Worm (Caenorhabditis elegans): ENCODE data around the gene M163.11.

Gene M163.11

ce11 chrX:14525325-14526305, 46.4 kb downstream of the M163.11 start (continued):
- TF ChIP-seq egl-43 (GFP tag; IDR thresholded peaks at IDR 0.05) = peak; percentile 99
- peak; percentile 8 for TF ChIP-seq unc-39 (tag; optimal IDR thresholded peaks at IDR 0.05)
- peak; percentile 35 for TF ChIP-seq nhr-111 (GFP tag; optimal IDR thresholded peaks at IDR 0.05)
- peak; percentile 81 for TF ChIP-seq attf-4 (tag; optimal IDR thresholded peaks at IDR 0.05)
- peak; percentile 100 for TF ChIP-seq mep-1 (tag; optimal IDR thresholded peaks at IDR 0.05)
- peak; percentile 99 for TF ChIP-seq zfp-3 (GFP tag; conservative IDR thresholded peaks at IDR 0.05)
- peak; percentile 98 for TF ChIP-seq spr-1 (tag; optimal IDR thresholded peaks at IDR 0.05)
- peak; percentile 80 for TF ChIP-seq nhr-76 (tag; optimal IDR thresholded peaks at IDR 0.05)
- TF ChIP-seq Y105C5A.15 (GFP tag; IDR thresholded peaks at IDR 0.05) = peak; percentile 88
- TF ChIP-seq lsy-2 (tag; optimal IDR thresholded peaks at IDR 0.05) = peak; percentile 97
- peak; percentile 98 for TF ChIP-seq pha-4 (GFP tag; IDR thresholded peaks at IDR 0.05)
- peak; percentile 95 for TF ChIP-seq pha-4 (tag; optimal IDR thresholded peaks at IDR 0.05)
- peak; percentile 95 for TF ChIP-seq D1046.2 (GFP tag; IDR thresholded peaks at IDR 0.05)
- TF ChIP-seq fkh-10 (GFP tag; optimal IDR thresholded peaks at IDR 0.05) = peak; percentile 98
- peak; percentile 98 for TF ChIP-seq aha-1 (tag)
- TF ChIP-seq ZK337.2 (GFP tag; IDR thresholded peaks at IDR 0.05) = peak; percentile 92
- TF ChIP-seq ama-1 (optimal IDR thresholded peaks at IDR 0.05) = no peak
- TF ChIP-seq lir-3 (tag; optimal IDR thresholded peaks at IDR 0.05) = peak; percentile 95
- TF ChIP-seq F37D6.2 (tag; optimal IDR thresholded peaks at IDR 0.05) = peak; percentile 99
- peak; percentile 100 for TF ChIP-seq T26A8.4 (GFP tag; IDR thresholded peaks at IDR 0.05)
- peak; percentile 99 for TF ChIP-seq ceh-20 (GFP tag; IDR thresholded peaks at IDR 0.05)
- TF ChIP-seq mxl-3 (GFP tag; optimal IDR thresholded peaks at IDR 0.05) = peak; percentile 90
- TF ChIP-seq dpl-1 (GFP tag; optimal IDR thresholded peaks at IDR 0.05) = peak; percentile 76
- peak; percentile 98 for TF ChIP-seq zip-2 (tag; optimal IDR thresholded peaks at IDR 0.05)
- peak; percentile 91 for TF ChIP-seq lin-38 (GFP tag; IDR thresholded peaks at IDR 0.05)
- TF ChIP-seq sdz-12 (GFP tag; optimal IDR thresholded peaks at IDR 0.05) = peak; percentile 71
- TF ChIP-seq dve-1 (tag; optimal IDR thresholded peaks at IDR 0.05; ENCODE audit: insufficient read depth) = peak; percentile 100
- TF ChIP-seq ceh-44 (GFP tag; IDR thresholded peaks at IDR 0.05) = 0 out of 2 replicates have a peak, but pooled peaks have one; percentile 45
- TF ChIP-seq nhr-41 (GFP tag; IDR thresholded peaks at IDR 0.05) = peak; percentile 73; the same call in 1 of the 2 replicates
- peak; percentile 33 for TF ChIP-seq cey-2 (tag; optimal IDR thresholded peaks at IDR 0.05; ENCODE audit: borderline replicate concordance, insufficient read depth)
- TF ChIP-seq lin-1 (GFP tag; IDR thresholded peaks at IDR 0.05) = peak; percentile 97
- peak; percentile 99 for TF ChIP-seq php-3 (GFP tag; IDR thresholded peaks at IDR 0.05)
- TF ChIP-seq mdl-1 (tag; optimal IDR thresholded peaks at IDR 0.05) = peak; percentile 89 to 98
- peak; percentile 99 for TF ChIP-seq nhr-11 (tag; optimal IDR thresholded peaks at IDR 0.05)
- TF ChIP-seq nhr-237 (tag; optimal IDR thresholded peaks at IDR 0.05) = peak; percentile 94
- TF ChIP-seq nhr-25 (tag; optimal IDR thresholded peaks at IDR 0.05; ENCODE audit: borderline replicate concordance, insufficient read depth) = peak; percentile 97
- peak; percentile 100 for TF ChIP-seq nhr-102 (tag; optimal IDR thresholded peaks at IDR 0.05)
- TF ChIP-seq hmg-1.1 (GFP tag; IDR thresholded peaks at IDR 0.05) = peak; percentile 100
- TF ChIP-seq ceh-28 (tag; optimal IDR thresholded peaks at IDR 0.05) = peak; percentile 96
- TF ChIP-seq saeg-2 (GFP tag; IDR thresholded peaks at IDR 0.05) = peak; percentile 99
- peak; percentile 99 for TF ChIP-seq nhr-10 (tag; optimal IDR thresholded peaks at IDR 0.05)
- TF ChIP-seq unc-62 (GFP tag; optimal IDR thresholded peaks at IDR 0.05 in 1 of 2) = peak; percentile 92 to 100
- TF ChIP-seq unc-62 (tag; optimal IDR thresholded peaks at IDR 0.05) = peak; percentile 92
- peak; percentile 92 for TF ChIP-seq ceh-32 (tag; optimal IDR thresholded peaks at IDR 0.05; ENCODE audit: poor library complexity)
- TF ChIP-seq duxl-1 (tag; optimal IDR thresholded peaks at IDR 0.05; ENCODE audit: poor library complexity) = peak; percentile 99
- TF ChIP-seq T20F7.1 (GFP tag; optimal IDR thresholded peaks at IDR 0.05) = peak; percentile 93
- TF ChIP-seq ctbp-1 (GFP tag; IDR thresholded peaks at IDR 0.05) = peak; percentile 99
- TF ChIP-seq nhr-28 (tag; optimal IDR thresholded peaks at IDR 0.05) = peak; percentile 88

Data from whole organism, L4 larva.